Worm (Caenorhabditis elegans) whole organism, L1 larva: ENCODE results near the gene idpb-3.

Experiments
- C16A3.4 ChIP-seq: fragments of 150-350 bp; optimal IDR thresholded peaks from 2 replicates; lab custom pipeline; 2014; ENCODE audit warnings: missing biosample characterization, missing genetic modification characterization
- C34B4.2 ChIP-seq: sonication (generic microtip); optimal IDR thresholded peaks from 2 replicates; lab custom pipeline; 2017; ENCODE audit warnings: mild to moderate bottlenecking, missing genetic modification characterization, missing compliant biosample characterization
- F16B12.6 ChIP-seq: fragments of 150-350 bp; optimal IDR thresholded peaks from 2 replicates; lab custom pipeline; 2014; ENCODE audit warnings: missing biosample characterization, missing genetic modification characterization
- aly-2 ChIP-seq: fragments of 150-350 bp; optimal IDR thresholded peaks from 2 replicates; lab custom pipeline; 2014; ENCODE audit warnings: missing biosample characterization, missing genetic modification characterization
- blmp-1 ChIP-seq: fragments of 150-350 bp; optimal IDR thresholded peaks from 2 replicates; lab custom pipeline; 2014; ENCODE audit warnings: missing biosample characterization, missing genetic modification characterization
- ceh-63 ChIP-seq: fragments of 200-800 bp; sonication (Bioruptor generic); optimal IDR thresholded peaks from 2 replicates; lab custom pipeline; 2018; ENCODE audit warnings: mild to moderate bottlenecking, missing genetic modification characterization, missing compliant biosample characterization
- ceh-82 ChIP-seq, 3 experiments: fragments of 150-350 bp in 1 of 3; sonication (generic microtip) in 2 of 3; optimal IDR thresholded peaks; 2 replicates each; lab custom pipeline; 2014 to 2017; ENCODE audit warnings: missing biosample characterization in 3 of 3, missing genetic modification characterization in 3 of 3
- ceh-90 ChIP-seq: sonication (generic microtip); optimal IDR thresholded peaks from 2 replicates; lab custom pipeline; 2016; ENCODE audit warnings: missing genetic modification characterization, missing compliant biosample characterization
- ces-1 ChIP-seq: fragments of 150-350 bp; optimal IDR thresholded peaks from 2 replicates; lab custom pipeline; 2014; ENCODE audit warnings: missing biosample characterization, missing genetic modification reagents, missing genetic modification characterization
- dpl-1 ChIP-seq, 3 experiments: fragments of 150-350 bp in 2 of 3; sonication (generic microtip) in 1 of 3; optimal IDR thresholded peaks; 2 replicates each; lab custom pipeline; 2014 to 2017; ENCODE audit warnings: missing biosample characterization in 3 of 3, missing genetic modification characterization in 3 of 3, missing genetic modification reagents in 3 of 3
- efl-1 ChIP-seq, 4 experiments: fragments of 150-350 bp; optimal IDR thresholded peaks in 3 of 4; peaks in 1 of 4; 1 replicate in 1 of 4; 2 replicates in 3 of 4; lab custom pipeline; 2014; ENCODE audit warnings: missing biosample characterization in 2 of 4, missing genetic modification characterization in 2 of 4, missing genetic modification reagents in 2 of 4
- efl-3 ChIP-seq: fragments of 200-800 bp; sonication (Bioruptor generic); optimal IDR thresholded peaks from 2 replicates; lab custom pipeline; 2018; ENCODE audit warnings: mild to moderate bottlenecking, missing genetic modification characterization, missing compliant biosample characterization
- egl-27 ChIP-seq, 2 experiments: fragments of 150-350 bp in 1 of 2; sonication (generic microtip); optimal IDR thresholded peaks; 3 replicates each; lab custom pipeline; 2017 to 2018; ENCODE audit warnings: missing biosample characterization in 2 of 2, missing genetic modification characterization in 2 of 2, missing genetic modification reagents in 2 of 2
- elt-3 ChIP-seq, 6 experiments: fragments of 150-350 bp in 1 of 6; sonication (generic microtip); optimal IDR thresholded peaks; 2 replicates each; lab custom pipeline; 2017 to 2018; ENCODE audit warnings: missing biosample characterization in 6 of 6, missing genetic modification characterization in 6 of 6, inconsistent platforms in 1 of 6
- fkh-4 ChIP-seq: sonication (generic microtip); optimal IDR thresholded peaks from 2 replicates; lab custom pipeline; 2016; ENCODE audit warnings: missing compliant biosample characterization, missing genetic modification characterization, borderline replicate concordance
- fos-1 ChIP-seq: fragments of 150-350 bp; optimal IDR thresholded peaks from 2 replicates; lab custom pipeline; 2014; ENCODE audit warnings: missing biosample characterization, missing genetic modification characterization
- hpl-2 ChIP-seq: fragments of 150-350 bp; optimal IDR thresholded peaks from 2 replicates; lab custom pipeline; 2014; ENCODE audit warnings: missing biosample characterization, missing genetic modification reagents, missing genetic modification characterization
- irx-1 ChIP-seq: sonication (generic microtip); optimal IDR thresholded peaks from 2 replicates; lab custom pipeline; 2016; ENCODE audit warnings: missing genetic modification characterization, missing compliant biosample characterization
- isw-1 ChIP-seq: fragments of 200-800 bp; sonication (Bioruptor generic); IDR thresholded peaks from 2 replicates; pipeline ENCODE4 v1.3.6; 2022; ENCODE audit warnings: missing genetic modification characterization, missing compliant biosample characterization
- jun-1 ChIP-seq: fragments of 150-350 bp; optimal IDR thresholded peaks from 2 replicates; lab custom pipeline; 2014; ENCODE audit warnings: missing biosample characterization, missing genetic modification reagents, missing genetic modification characterization
- lin-15B ChIP-seq: fragments of 150-350 bp; sonication (generic microtip); optimal IDR thresholded peaks from 3 replicates; lab custom pipeline; 2014; ENCODE audit warnings: missing biosample characterization, missing genetic modification characterization
- lin-39 ChIP-seq: fragments of 150-350 bp; optimal IDR thresholded peaks from 2 replicates; lab custom pipeline; 2014; ENCODE audit warnings: missing biosample characterization, missing genetic modification reagents, missing genetic modification characterization
- lir-3 ChIP-seq: sonication (generic microtip); optimal IDR thresholded peaks from 2 replicates; lab custom pipeline; 2016; ENCODE audit warnings: mild to moderate bottlenecking, missing genetic modification characterization, moderate library complexity, missing compliant biosample characterization; ENCODE audit not compliant: poor library complexity
- mdl-1 ChIP-seq, 2 experiments: fragments of 150-350 bp; optimal IDR thresholded peaks; 2 replicates each; lab custom pipeline; 2014 to 2017; ENCODE audit warnings: missing biosample characterization in 2 of 2, missing genetic modification characterization in 2 of 2, inconsistent platforms in 1 of 2
- mep-1 ChIP-seq: fragments of 150-350 bp; optimal IDR thresholded peaks from 2 replicates; lab custom pipeline; 2014; ENCODE audit warnings: missing biosample characterization, missing genetic modification characterization
- nhr-19 ChIP-seq: fragments of 200-800 bp; sonication (Bioruptor generic); conservative IDR thresholded peaks from 2 replicates; pipeline ENCODE4 v1.3.6; 2022; ENCODE audit warnings: missing genetic modification characterization, missing compliant biosample characterization
- nhr-47 ChIP-seq: sonication (generic microtip); optimal IDR thresholded peaks from 2 replicates; lab custom pipeline; 2016; ENCODE audit warnings: mild to moderate bottlenecking, missing genetic modification characterization, moderate library complexity, missing compliant biosample characterization
- nhr-71 ChIP-seq: sonication (generic microtip); optimal IDR thresholded peaks from 2 replicates; lab custom pipeline; 2016; ENCODE audit warnings: mild to moderate bottlenecking, missing genetic modification characterization, moderate library complexity, missing compliant biosample characterization
- nhr-77 ChIP-seq: fragments of 150-350 bp; optimal IDR thresholded peaks from 2 replicates; lab custom pipeline; 2014; ENCODE audit warnings: missing biosample characterization, missing genetic modification characterization
- nhr-85 ChIP-seq: sonication (generic microtip); peaks from one replicate; lab custom pipeline; 2016; ENCODE audit warnings: missing genetic modification characterization, inconsistent platforms, missing compliant biosample characterization
- nhr-90 ChIP-seq: sonication (generic microtip); optimal IDR thresholded peaks from 2 replicates; lab custom pipeline; 2016; ENCODE audit warnings: mild to moderate bottlenecking, missing genetic modification characterization, missing compliant biosample characterization; ENCODE audit not compliant: poor library complexity
- pax-3 ChIP-seq: fragments of 200-800 bp; sonication (Bioruptor generic); optimal IDR thresholded peaks from 2 replicates; lab custom pipeline; 2018; ENCODE audit warnings: mild to moderate bottlenecking, missing genetic modification characterization, moderate library complexity, missing compliant biosample characterization
- rnt-1 ChIP-seq: sonication (generic microtip); optimal IDR thresholded peaks from 2 replicates; lab custom pipeline; 2016; ENCODE audit warnings: mild to moderate bottlenecking, missing genetic modification characterization, moderate library complexity, missing compliant biosample characterization
- skn-1 ChIP-seq: fragments of 150-350 bp; optimal IDR thresholded peaks from 2 replicates; lab custom pipeline; 2014; ENCODE audit warnings: missing biosample characterization, missing genetic modification characterization
- snpc-4 ChIP-seq: fragments of 150-350 bp; optimal IDR thresholded peaks from 2 replicates; lab custom pipeline; 2014; ENCODE audit warnings: missing biosample characterization, missing genetic modification characterization
- sox-4 ChIP-seq: sonication (generic microtip); optimal IDR thresholded peaks from 2 replicates; lab custom pipeline; 2016; ENCODE audit warnings: missing genetic modification characterization, missing compliant biosample characterization
- sup-37 ChIP-seq: fragments of 200-800 bp; sonication (Bioruptor generic); optimal IDR thresholded peaks from 2 replicates; lab custom pipeline; 2018; ENCODE audit warnings: mild to moderate bottlenecking, missing genetic modification characterization, missing compliant biosample characterization
- tbx-2 ChIP-seq: sonication (generic microtip); optimal IDR thresholded peaks from 2 replicates; lab custom pipeline; 2016; ENCODE audit warnings: missing genetic modification characterization, missing compliant biosample characterization
- unc-30 ChIP-seq: sonication (generic microtip); optimal IDR thresholded peaks from 2 replicates; lab custom pipeline; 2017; ENCODE audit warnings: missing biosample characterization, missing genetic modification characterization
- unc-62 ChIP-seq: fragments of 150-350 bp; optimal IDR thresholded peaks from 2 replicates; lab custom pipeline; 2014; ENCODE audit warnings: missing biosample characterization, missing genetic modification reagents, missing genetic modification characterization
- vab-15 ChIP-seq: sonication (generic microtip); optimal IDR thresholded peaks from 2 replicates; lab custom pipeline; 2017; ENCODE audit warnings: missing genotype, mild to moderate bottlenecking, missing genetic modification characterization, missing compliant biosample characterization
- xbp-1 ChIP-seq: sonication (generic microtip); optimal IDR thresholded peaks from 2 replicates; lab custom pipeline; 2016; ENCODE audit warnings: missing genetic modification characterization, missing compliant biosample characterization
- ztf-4 ChIP-seq: fragments of 150-350 bp; optimal IDR thresholded peaks from 2 replicates; lab custom pipeline; 2014; ENCODE audit warnings: missing biosample characterization, missing genetic modification characterization

Gene idpb-3

DNA sequence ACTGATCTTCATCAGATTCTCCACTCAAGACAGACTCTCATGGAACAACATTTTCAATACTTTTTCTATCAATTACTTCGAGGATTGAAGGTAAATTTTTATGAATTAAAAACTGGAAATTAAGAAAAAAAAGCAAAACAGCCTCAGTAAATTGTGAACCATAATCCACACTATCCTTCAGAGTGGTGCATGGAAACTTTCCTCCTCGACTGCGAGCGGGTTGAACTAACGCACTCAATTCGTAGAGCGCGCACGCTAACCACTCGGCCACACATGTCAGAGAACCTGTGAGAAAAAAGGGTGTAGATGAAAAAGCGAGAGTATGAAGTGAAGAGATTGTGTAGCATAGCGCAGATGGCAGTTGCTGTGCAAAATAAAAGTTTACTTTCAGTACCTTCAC lies 3.4 kb upstream of the idpb-3 start (continued):
- no peak for TF ChIP-seq C34B4.2 (tag; lab: Kevin White, UChicago)
- TF ChIP-seq lir-3 (tag; lab: Kevin White, UChicago) = peak; percentile 59
- TF ChIP-seq vab-15 (tag; lab: Kevin White, UChicago) = peak; percentile 34
- no peak for TF ChIP-seq unc-62 (GFP tag; lab: Kevin White, UChicago)
- peak in 3 of 6 experiments; percentile 15 to 50 (median 19) for TF ChIP-seq elt-3 (tag; optimal IDR thresholded peaks at IDR 0.05; lab: Kevin White, UChicago)
- TF ChIP-seq hpl-2 (GFP tag; lab: Kevin White, UChicago) = no peak
- TF ChIP-seq ceh-82 (tag; optimal IDR thresholded peaks at IDR 0.05; lab: Kevin White, UChicago) = peak; percentile 43 to 78 (median 52)
- no peak for TF ChIP-seq fkh-4 (tag; lab: Kevin White, UChicago)
- TF ChIP-seq nhr-77 (tag; lab: Kevin White, UChicago) = peak; percentile 68
- TF ChIP-seq pax-3 (tag; lab: Kevin White, UChicago) = peak; percentile 32
- peak; percentile 84 for TF ChIP-seq skn-1 (tag; lab: Kevin White, UChicago)
- peak; percentile 67 to 75 for TF ChIP-seq efl-1 (optimal IDR thresholded peaks at IDR 0.05; lab: Kevin White, UChicago)
- peak; percentile 55 to 95 for TF ChIP-seq efl-1 (GFP tag; optimal IDR thresholded peaks at IDR 0.05 in 1 of 2; lab: Kevin White, UChicago)
- TF ChIP-seq lin-39 (tag; lab: Kevin White, UChicago) = no peak
- TF ChIP-seq ces-1 = no peak
- TF ChIP-seq C16A3.4 (tag; lab: Kevin White, UChicago) = peak; percentile 86
- TF ChIP-seq xbp-1 (tag; lab: Kevin White, UChicago) = peak; percentile 58
- TF ChIP-seq efl-3 (GFP tag; lab: Kevin White, UChicago) = peak; percentile 3
- TF ChIP-seq tbx-2 (tag; lab: Kevin White, UChicago) = peak; percentile 55
- TF ChIP-seq nhr-90 (tag; lab: Kevin White, UChicago) = peak; percentile 78
- TF ChIP-seq ceh-63 = no peak
- TF ChIP-seq ceh-90 (tag; lab: Kevin White, UChicago) = no peak
- peak in 1 of 2 experiments; percentile 66 for TF ChIP-seq mdl-1 (tag; optimal IDR thresholded peaks at IDR 0.05; lab: Kevin White, UChicago)
- TF ChIP-seq nhr-47 (tag; lab: Kevin White, UChicago) = peak; percentile 81
- peak; percentile 78 for TF ChIP-seq aly-2 (tag; lab: Kevin White, UChicago)
- TF ChIP-seq rnt-1 (tag; lab: Kevin White, UChicago) = peak; percentile 70
- TF ChIP-seq ztf-4 (tag; lab: Kevin White, UChicago) = no peak
- TF ChIP-seq nhr-19 (GFP tag; lab: Robert Waterston, UW) = peak; percentile 68
- TF ChIP-seq dpl-1 (GFP tag; optimal IDR thresholded peaks at IDR 0.05; lab: Kevin White, UChicago) = peak in 2 of 3 experiments; percentile 57 to 68
- no peak for TF ChIP-seq unc-30 (tag; lab: Kevin White, UChicago)
- TF ChIP-seq lin-15B = no peak
- peak; percentile 73 for TF ChIP-seq nhr-71 (tag; lab: Kevin White, UChicago)
- peak; percentile 31 for TF ChIP-seq F16B12.6 (tag; lab: Kevin White, UChicago)
- peak in 1 of 2 experiments; percentile 31 for TF ChIP-seq egl-27 (tag; optimal IDR thresholded peaks at IDR 0.05; lab: Kevin White, UChicago)
- peak; percentile 74 for TF ChIP-seq nhr-85 (tag; lab: Kevin White, UChicago)
- peak; percentile 37 for TF ChIP-seq snpc-4
- TF ChIP-seq sup-37 (GFP tag; lab: Kevin White, UChicago) = no peak
- peak; percentile 38 for TF ChIP-seq jun-1 (tag; lab: Kevin White, UChicago)
- TF ChIP-seq sox-4 (tag; lab: Kevin White, UChicago) = peak; percentile 8
- TF ChIP-seq isw-1 (GFP tag; lab: Robert Waterston, UW) = no peak
- peak; percentile 29 for TF ChIP-seq blmp-1 (tag; lab: Kevin White, UChicago)
- peak; percentile 5 for TF ChIP-seq irx-1 (tag; lab: Kevin White, UChicago)
- TF ChIP-seq mep-1 = peak; percentile 78
- TF ChIP-seq fos-1 = peak; percentile 76
- TF ChIP-seq, all 84 proteins: peak for 46
